Fruit fly (Drosophila melanogaster): ENCODE measurements around the gene CG33270.
A peak's percentile ranks its signal among the peaks of the same experiment; 100 is the strongest.

Gene CG33270

dm6 chr3L:11623245-11623883 is 44.9 kb upstream of the CG33270 start (continued):
- TF ChIP-seq unc-4 (GFP tag; IDR thresholded peaks at IDR 0.05; ENCODE audit: partially characterized antibody) = peak; percentile 21; the same call in 1 of the 2 replicates
- TF ChIP-seq Jarid2 (GFP tag; optimal IDR thresholded peaks at IDR 0.05) = no peak
- no peak for TF ChIP-seq Lhr (GFP tag; optimal IDR thresholded peaks at IDR 0.05)
- TF ChIP-seq MBD-R2 (GFP tag; IDR thresholded peaks at IDR 0.05) = peak; percentile 17; the same call in 1 of the 2 replicates
- no peak for TF ChIP-seq grau (tag; optimal IDR thresholded peaks at IDR 0.05)
- TF ChIP-seq pb (GFP tag; optimal IDR thresholded peaks at IDR 0.05) = no peak
- TF ChIP-seq nom (GFP tag; optimal IDR thresholded peaks at IDR 0.05) = peak; percentile 68
- peak; percentile 18 for TF ChIP-seq Dp (GFP tag; optimal IDR thresholded peaks at IDR 0.05)
- no peak for TF ChIP-seq Meics (GFP tag; optimal IDR thresholded peaks at IDR 0.05)
- peak; percentile 59 for TF ChIP-seq CG13287 (GFP tag; IDR thresholded peaks at IDR 0.05; ENCODE audit: partially characterized antibody)
- TF ChIP-seq HmgD (GFP tag; optimal IDR thresholded peaks at IDR 0.05) = no peak
- TF ChIP-seq pnt (GFP tag; optimal IDR thresholded peaks at IDR 0.05) = no peak
- no peak for TF ChIP-seq twi (tag; optimal IDR thresholded peaks at IDR 0.05)
- no peak for TF ChIP-seq CG1603 (tag; optimal IDR thresholded peaks at IDR 0.05)
- TF ChIP-seq CG34224 (GFP tag; IDR thresholded peaks at IDR 0.05; ENCODE audit: partially characterized antibody) = peak; percentile 25; the same call in 1 of the 3 replicates
- TF ChIP-seq CG7987 (GFP tag; optimal IDR thresholded peaks at IDR 0.05) = peak; percentile 37
- no peak for TF ChIP-seq cato (GFP tag; optimal IDR thresholded peaks at IDR 0.05; ENCODE audit: borderline replicate concordance)
- peak; percentile 16; the same call in 1 of the 3 replicates for TF ChIP-seq HLH4C (GFP tag; IDR thresholded peaks at IDR 0.05; ENCODE audit: partially characterized antibody)
- no peak for TF ChIP-seq MESR4 (GFP tag; optimal IDR thresholded peaks at IDR 0.05)
- peak; percentile 94 for TF ChIP-seq CG7928 (GFP tag; optimal IDR thresholded peaks at IDR 0.05)
- peak; percentile 20 for TF ChIP-seq HmgZ (tag; optimal IDR thresholded peaks at IDR 0.05)
- TF ChIP-seq Drgx (GFP tag; IDR thresholded peaks at IDR 0.05) = 0 out of 2 replicates have a peak, but pooled peaks have one; percentile 23
- no peak for TF ChIP-seq Scr (GFP tag; IDR thresholded peaks at IDR 0.05; ENCODE audit: partially characterized antibody)
- no peak for TF ChIP-seq ato (GFP tag; IDR thresholded peaks at IDR 0.05; ENCODE audit: partially characterized antibody)
- no peak for TF ChIP-seq dysf (GFP tag; IDR thresholded peaks at IDR 0.05)
- TF ChIP-seq sens (GFP tag) = peak; percentile 46
- TF ChIP-seq Opbp (GFP tag; IDR thresholded peaks at IDR 0.05; ENCODE audit: partially characterized antibody) = no peak
- no peak for TF ChIP-seq org-1 (GFP tag; optimal IDR thresholded peaks at IDR 0.05)
- no peak for TF ChIP-seq mam (GFP tag; optimal IDR thresholded peaks at IDR 0.05)
- no peak for TF ChIP-seq CG34376 (GFP tag; optimal IDR thresholded peaks at IDR 0.05)
- TF ChIP-seq CG33213 (GFP tag; optimal IDR thresholded peaks at IDR 0.05) = no peak
- TF ChIP-seq slbo (GFP tag; IDR thresholded peaks at IDR 0.05) = peak; percentile 25; the same call in 1 of the 2 replicates
- no peak for TF ChIP-seq CG16779 (GFP tag; IDR thresholded peaks at IDR 0.05)
- TF ChIP-seq ATbp (GFP tag; optimal IDR thresholded peaks at IDR 0.05) = no peak
- no peak for TF ChIP-seq Mad (GFP tag; optimal IDR thresholded peaks at IDR 0.05)
- TF ChIP-seq CG32772 (GFP tag; IDR thresholded peaks at IDR 0.05) = no peak
- no peak for TF ChIP-seq CG14050 (GFP tag; IDR thresholded peaks at IDR 0.05)
- TF ChIP-seq repo (GFP tag; optimal IDR thresholded peaks at IDR 0.05) = no peak
- no peak for TF ChIP-seq CG10147 (GFP tag; optimal IDR thresholded peaks at IDR 0.05)
- no peak for TF ChIP-seq CG4730 (GFP tag; IDR thresholded peaks at IDR 0.05)
- TF ChIP-seq fd96Cb (tag; optimal IDR thresholded peaks at IDR 0.05) = no peak
- peak; percentile 41; the same call in 1 of the 3 replicates for TF ChIP-seq row (GFP tag; IDR thresholded peaks at IDR 0.05)
- TF ChIP-seq Awh (GFP tag; IDR thresholded peaks at IDR 0.05) = no peak
- TF ChIP-seq ac (GFP tag; optimal IDR thresholded peaks at IDR 0.05) = no peak
- TF ChIP-seq CG2202 (tag; optimal IDR thresholded peaks at IDR 0.05) = no peak
- TF ChIP-seq Fer1 (GFP tag; optimal IDR thresholded peaks at IDR 0.05) = peak; percentile 20
- no peak for TF ChIP-seq CG15601 (tag; optimal IDR thresholded peaks at IDR 0.05)
- TF ChIP-seq CG15514 (GFP tag; optimal IDR thresholded peaks at IDR 0.05) = peak; percentile 16
- peak; percentile 60 for TF ChIP-seq lbe (GFP tag; optimal IDR thresholded peaks at IDR 0.05)

Data from whole organism, embryonic.